Worm (Caenorhabditis elegans): Measurements from ENCODE around the gene cnx-1.

cnx-1 gene

DNA sequence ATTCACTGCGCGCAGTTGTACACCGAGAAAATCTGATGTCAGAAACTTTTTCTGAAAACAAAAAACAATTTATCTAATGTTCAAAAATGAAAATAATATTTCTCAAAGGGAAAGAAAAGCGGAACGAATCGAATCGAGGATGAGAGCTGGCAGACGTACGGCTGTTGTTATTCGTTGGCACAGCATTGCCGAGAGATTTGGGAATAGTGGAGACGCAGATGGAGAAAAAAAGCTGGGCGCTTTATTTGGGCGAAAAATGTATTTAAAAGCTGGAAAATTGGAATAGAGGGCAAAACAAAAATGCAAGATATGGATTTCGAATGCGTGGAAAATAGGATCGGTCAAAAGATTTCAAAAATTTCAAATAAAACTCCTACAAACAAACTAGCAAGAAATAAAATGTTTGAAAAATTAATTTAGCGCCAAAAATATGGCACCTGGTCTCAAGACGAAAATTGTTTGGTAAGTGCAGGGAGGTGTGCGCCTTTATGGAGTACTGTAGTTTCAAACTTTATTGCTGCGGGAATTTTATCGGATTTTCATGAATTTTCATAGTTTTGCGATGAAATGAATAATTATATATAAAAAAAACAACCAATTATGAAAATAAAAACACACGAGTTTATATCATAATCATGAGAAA lies 42.3 kb upstream of the cnx-1 start, which contains the start of gene gpdh-2 (continued):
- TF ChIP-seq B0035.1 (tag; optimal IDR thresholded peaks at IDR 0.05) (no peak), snpc-3.4 (tag; optimal IDR thresholded peaks at IDR 0.05) (no peak), F57A8.1 (GFP tag; optimal IDR thresholded peaks at IDR 0.05) (no peak), madf-6 (GFP tag; IDR thresholded peaks at IDR 0.05) (peak; percentile 74; the same call in 1 of the 2 replicates), Y95B8A.8 (GFP tag; IDR thresholded peaks at IDR 0.05) (no peak), xnd-1 (tag; optimal IDR thresholded peaks at IDR 0.05) (peak; percentile 24), pha-4 (tag; optimal IDR thresholded peaks at IDR 0.05) (no peak), ceh-100 (GFP tag; IDR thresholded peaks at IDR 0.05) (no peak), F37B4.10 (GFP tag; IDR thresholded peaks at IDR 0.05) (no peak), akir-1 (GFP tag; optimal IDR thresholded peaks at IDR 0.05) (no peak), attf-6 (GFP tag; IDR thresholded peaks at IDR 0.05) (no peak), hmg-1.2 (GFP tag; IDR thresholded peaks at IDR 0.05) (peak; percentile 15; the same call in 1 of the 2 replicates)

DNA sequence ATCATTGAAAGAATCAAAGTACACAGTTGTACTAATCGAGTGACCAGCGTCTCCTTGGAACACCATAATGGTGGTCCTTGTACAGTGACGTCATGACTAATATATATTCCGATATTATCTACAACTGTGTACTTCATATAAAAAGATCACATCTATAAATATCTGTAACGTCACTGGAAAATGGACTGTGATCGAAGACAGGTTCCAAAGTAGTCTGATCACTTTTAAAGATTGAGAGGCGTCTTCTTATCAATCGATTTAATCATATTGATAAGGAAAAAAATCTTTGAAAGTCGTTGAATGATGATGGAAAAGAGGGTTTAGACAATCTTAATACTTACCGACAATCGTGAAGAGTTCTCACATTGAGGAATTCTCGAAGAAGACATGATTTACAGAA lies 41.1 kb upstream of the cnx-1 start:
- TF ChIP-seq Y53F4B.3 (GFP tag; IDR thresholded peaks at IDR 0.05) (no peak), attf-5 (GFP tag; optimal IDR thresholded peaks at IDR 0.05) (no peak), nhr-80 (tag; optimal IDR thresholded peaks at IDR 0.05) (peak; percentile 7), nfya-2 (GFP tag; IDR thresholded peaks at IDR 0.05) (no peak)

ce11 chrIII:9857110-9857509 lies 40.2 kb upstream of the cnx-1 start:
- no peak for TF ChIP-seq lsy-27 (tag; optimal IDR thresholded peaks at IDR 0.05; ENCODE audit: borderline replicate concordance, insufficient read depth)
- TF ChIP-seq madf-3 (GFP tag; IDR thresholded peaks at IDR 0.05): no peak
- peak; percentile 51 for TF ChIP-seq nhr-80 (tag; optimal IDR thresholded peaks at IDR 0.05)

DNA sequence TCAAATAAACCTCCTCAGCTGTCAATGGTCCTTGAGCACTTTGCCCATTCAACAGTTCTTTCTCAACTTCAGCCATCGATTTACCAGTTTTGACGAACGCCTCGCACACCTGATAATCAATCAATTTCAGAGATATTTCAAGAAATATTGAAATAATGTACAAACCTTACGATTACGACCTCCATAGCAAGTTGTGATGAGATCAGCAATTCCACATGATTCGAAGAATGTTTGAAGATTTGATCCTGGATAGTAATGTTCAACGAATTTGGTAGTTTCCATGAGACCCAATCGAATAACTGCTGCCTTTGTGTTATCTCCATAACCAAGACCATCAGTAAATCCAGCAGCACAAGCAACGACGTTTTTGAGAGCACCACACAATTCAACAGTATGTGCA lies 38.0 kb upstream of the cnx-1 start:
- TF ChIP-seq aptf-3 (GFP tag; IDR thresholded peaks at IDR 0.05): no peak
- no peak for TF ChIP-seq repo-1 (tag; optimal IDR thresholded peaks at IDR 0.05)
- no peak for TF ChIP-seq him-1 (tag; optimal IDR thresholded peaks at IDR 0.05)
- TF ChIP-seq dpff-1 (tag; optimal IDR thresholded peaks at IDR 0.05): no peak
- no peak for TF ChIP-seq snpc-1.3 (tag; optimal IDR thresholded peaks at IDR 0.05; ENCODE audit: insufficient read depth)

ce11 chrIII:9853667-9854620 lies 37.0 kb upstream of the cnx-1 start:
- TF ChIP-seq pbrm-1 (GFP tag; IDR thresholded peaks at IDR 0.05): peak; percentile 25; the same call in 1 of the 2 replicates
- peak in 1 of 3 experiments; percentile 2 for TF ChIP-seq lin-35 (GFP tag; optimal IDR thresholded peaks at IDR 0.05)
- TF ChIP-seq him-1 (tag; optimal IDR thresholded peaks at IDR 0.05): peak; percentile 98
- no peak for TF ChIP-seq let-526 (GFP tag; IDR thresholded peaks at IDR 0.05)
- peak; percentile 2 for TF ChIP-seq somi-1 (GFP tag; optimal IDR thresholded peaks at IDR 0.05)
- no peak for TF ChIP-seq ztf-3 (GFP tag; optimal IDR thresholded peaks at IDR 0.05)
- TF ChIP-seq egl-44 (GFP tag; IDR thresholded peaks at IDR 0.05): no peak
- TF ChIP-seq D2030.7 (GFP tag; IDR thresholded peaks at IDR 0.05): no peak
- no peak for TF ChIP-seq F49E8.2 (tag; optimal IDR thresholded peaks at IDR 0.05; ENCODE audit: insufficient read depth)
- peak; percentile 77 for TF ChIP-seq repo-1 (tag; optimal IDR thresholded peaks at IDR 0.05)
- TF ChIP-seq B0336.3 (GFP tag; IDR thresholded peaks at IDR 0.05): peak; percentile 63; the same call in 1 of the 2 replicates
- TF ChIP-seq pha-4 (tag; optimal IDR thresholded peaks at IDR 0.05): no peak
- TF ChIP-seq Y53G8AR.9 (GFP tag; conservative IDR thresholded peaks at IDR 0.05): 0 out of 2 replicates have a peak, but pooled peaks have one; percentile 51
- peak; percentile 72; the same call in 1 of the 2 replicates for TF ChIP-seq Y56A3A.18 (GFP tag; IDR thresholded peaks at IDR 0.05)
- no peak for TF ChIP-seq nfya-2 (GFP tag; IDR thresholded peaks at IDR 0.05)

Data from whole organism, young adult.